Worm (Caenorhabditis elegans): ENCODE results near the gene F18G5.1.
A peak's percentile ranks its signal among the peaks of the same experiment; 100 is the strongest.

DNA sequence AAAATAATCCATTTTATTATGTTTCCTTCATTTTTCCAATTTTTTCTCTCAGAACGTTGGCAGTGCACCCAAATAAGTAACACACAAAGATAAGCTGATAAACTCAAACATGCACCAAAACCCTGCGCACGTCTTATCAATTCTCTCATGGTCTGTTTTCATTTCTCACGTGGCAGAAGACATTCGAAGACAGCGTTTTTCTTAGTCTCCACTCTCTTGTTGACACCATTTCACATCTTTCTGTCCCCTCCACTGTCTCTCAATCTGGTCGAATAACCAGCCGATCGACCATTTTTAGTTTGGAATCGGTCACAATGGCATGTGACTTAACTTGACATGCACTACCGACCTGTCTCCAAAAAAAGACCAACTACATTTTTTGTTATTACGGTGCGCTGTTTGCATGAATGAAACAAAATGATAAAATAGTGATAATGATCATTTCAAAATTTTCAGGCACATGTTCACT lies 45.7 kb upstream of the F18G5.1 start, which contains the start of gene C35B8.3:
- TF ChIP-seq ceh-90 (tag; optimal IDR thresholded peaks at IDR 0.05) = no peak
- no peak for TF ChIP-seq ztf-4 (tag; optimal IDR thresholded peaks at IDR 0.05)
- no peak for TF ChIP-seq aha-1 (tag; optimal IDR thresholded peaks at IDR 0.05)
- TF ChIP-seq mdl-1 (tag; optimal IDR thresholded peaks at IDR 0.05) = peak in 1 of 2 experiments; percentile 88
- TF ChIP-seq ztf-11 (tag; optimal IDR thresholded peaks at IDR 0.05) = no peak
- TF ChIP-seq nhr-76 (tag; optimal IDR thresholded peaks at IDR 0.05) = no peak
- TF ChIP-seq efl-1 (optimal IDR thresholded peaks at IDR 0.05) = no peak
- peak in 1 of 2 experiments; percentile 91 for TF ChIP-seq efl-1 (GFP tag; optimal IDR thresholded peaks at IDR 0.05 in 1 of 2)
- TF ChIP-seq lin-15B (tag; optimal IDR thresholded peaks at IDR 0.05) = no peak
- TF ChIP-seq ces-1 (GFP tag; optimal IDR thresholded peaks at IDR 0.05) = no peak
- TF ChIP-seq nhr-90 (tag; optimal IDR thresholded peaks at IDR 0.05; ENCODE audit: poor library complexity) = peak; percentile 73
- TF ChIP-seq unc-130 (tag; optimal IDR thresholded peaks at IDR 0.05) = peak; percentile 60
- no peak for TF ChIP-seq snpc-4 (tag; optimal IDR thresholded peaks at IDR 0.05)

Measured in whole organism, L1 larva.